Fruit fly (Drosophila melanogaster) S2 (cell line): ENCODE data around the gene CG12661.

Experiments
- CG8478 ChIP-seq: fragments of >200 bp; optimal IDR thresholded peaks from 2 replicates; lab custom pipeline; 2018
- CTCF ChIP-seq, 2 experiments: fragments of >200 bp; optimal IDR thresholded peaks; 2 replicates each; lab custom pipeline; 2018

- no peak for TF ChIP-seq CG8478
- no peak for TF ChIP-seq CTCF (optimal IDR thresholded peaks at IDR 0.05; lab: Kevin White, UChicago)
These were observed 32.5 kb downstream of the CG12661 start for dm6 chrX:8890974-8891373.
